Fruit fly (Drosophila melanogaster) whole organism, prepupa: Measurements from ENCODE around the gene CG6055.

ENCODE experiments used
- CG7368 ChIP-seq: fragments of 200-800 bp; sonication (Bioruptor generic); optimal IDR thresholded peaks from 3 replicates; lab custom pipeline; 2016; ENCODE audit warnings: missing biosample characterization, missing genetic modification characterization
- Hr39 ChIP-seq: fragments of 200-800 bp; sonication (Bioruptor generic); optimal IDR thresholded peaks from 2 replicates; lab custom pipeline; 2016; ENCODE audit warnings: missing biosample characterization, missing genetic modification characterization
- OdsH ChIP-seq: fragments of 200-800 bp; sonication (Bioruptor generic); optimal IDR thresholded peaks from 3 replicates; lab custom pipeline; 2016; ENCODE audit warnings: missing biosample characterization, missing genetic modification characterization
- dsx ChIP-seq: fragments of 200-800 bp; optimal IDR thresholded peaks from 3 replicates; lab custom pipeline; 2019; ENCODE audit warnings: missing biosample characterization, mild to moderate bottlenecking, missing genetic modification characterization, moderate library complexity; ENCODE audit not compliant: poor library complexity, severe bottlenecking
- fd85E ChIP-seq: fragments of 200-800 bp; sonication (Bioruptor generic); optimal IDR thresholded peaks from 3 replicates; lab custom pipeline; 2016; ENCODE audit warnings: missing biosample characterization, missing genetic modification characterization
- net ChIP-seq: fragments of 200-800 bp; sonication (Bioruptor generic); optimal IDR thresholded peaks from 3 replicates; lab custom pipeline; 2016; ENCODE audit warnings: missing biosample characterization, missing genetic modification characterization
- pdm3 ChIP-seq: fragments of 200-800 bp; sonication (Bioruptor generic); optimal IDR thresholded peaks from 3 replicates; lab custom pipeline; 2016; ENCODE audit warnings: missing biosample characterization, missing genetic modification characterization
- topi ChIP-seq: fragments of 200-800 bp; sonication (Bioruptor generic); optimal IDR thresholded peaks from 3 replicates; lab custom pipeline; 2016; ENCODE audit warnings: missing biosample characterization, missing genetic modification characterization

DNA sequence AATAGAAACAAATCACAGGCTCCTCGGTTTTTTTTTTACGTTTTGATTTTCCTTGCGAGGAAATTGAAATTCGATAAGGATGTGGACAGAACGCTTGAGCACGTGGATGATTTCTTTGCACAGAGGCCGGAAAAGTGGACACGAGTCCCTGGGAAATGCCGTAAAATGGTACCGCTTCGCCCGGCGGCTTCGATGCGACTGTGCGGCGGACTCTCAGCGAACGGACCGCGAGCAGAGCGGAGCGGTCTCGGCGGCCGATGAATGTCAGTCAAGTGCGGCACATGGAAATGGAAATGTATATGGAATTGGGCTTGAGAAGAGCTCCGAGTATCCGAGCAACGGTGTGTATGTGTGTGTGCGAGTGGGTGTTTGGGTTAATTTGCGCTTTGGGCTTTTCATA is 15.4 kb upstream of the CG6055 start, which contains the start of gene santa-maria:
- TF ChIP-seq fd85E (GFP tag; lab: Kevin White, UChicago) (no peak), topi (no peak), CG7368 (GFP tag; lab: Kevin White, UChicago) (no peak), Hr39 (no peak), dsx (no peak), net (GFP tag; lab: Kevin White, UChicago) (no peak), pdm3 (GFP tag; lab: Kevin White, UChicago) (no peak), OdsH (GFP tag; lab: Kevin White, UChicago) (no peak)
